Worm (Caenorhabditis elegans) whole organism, L2 larva: ENCODE data around the gene mam-4.

Experiments
- F13H6.1 ChIP-seq: sonication (generic microtip); optimal IDR thresholded peaks from 2 replicates; lab custom pipeline; 2016; ENCODE audit warnings: missing genetic modification characterization, missing compliant biosample characterization
- ZK546.5 ChIP-seq: sonication (generic microtip); optimal IDR thresholded peaks from 2 replicates; lab custom pipeline; 2017; ENCODE audit warnings: missing biosample characterization, missing genetic modification characterization
- blmp-1 ChIP-seq: sonication (generic microtip); optimal IDR thresholded peaks from 2 replicates; lab custom pipeline; 2017; ENCODE audit warnings: missing genetic modification characterization, mild to moderate bottlenecking, missing compliant biosample characterization, antibody characterized with exemption, moderate library complexity; ENCODE audit not compliant: insufficient read depth
- elt-3 ChIP-seq: sonication (generic microtip); optimal IDR thresholded peaks from 2 replicates; lab custom pipeline; 2017; ENCODE audit warnings: missing biosample characterization, missing genetic modification characterization
- mdl-1 ChIP-seq, 2 experiments: fragments of 150-350 bp in 1 of 2; sonication (generic microtip) in 1 of 2; optimal IDR thresholded peaks; 2 replicates each; lab custom pipeline; 2017; ENCODE audit warnings: missing biosample characterization in 2 of 2, missing genetic modification characterization in 2 of 2
- snpc-4 ChIP-seq: fragments of 150-350 bp; optimal IDR thresholded peaks from 2 replicates; lab custom pipeline; 2014; ENCODE audit warnings: missing biosample characterization, missing genetic modification characterization
- ztf-11 ChIP-seq: sonication (generic microtip); optimal IDR thresholded peaks from 2 replicates; lab custom pipeline; 2017; ENCODE audit warnings: missing biosample characterization, missing genetic modification characterization

DNA sequence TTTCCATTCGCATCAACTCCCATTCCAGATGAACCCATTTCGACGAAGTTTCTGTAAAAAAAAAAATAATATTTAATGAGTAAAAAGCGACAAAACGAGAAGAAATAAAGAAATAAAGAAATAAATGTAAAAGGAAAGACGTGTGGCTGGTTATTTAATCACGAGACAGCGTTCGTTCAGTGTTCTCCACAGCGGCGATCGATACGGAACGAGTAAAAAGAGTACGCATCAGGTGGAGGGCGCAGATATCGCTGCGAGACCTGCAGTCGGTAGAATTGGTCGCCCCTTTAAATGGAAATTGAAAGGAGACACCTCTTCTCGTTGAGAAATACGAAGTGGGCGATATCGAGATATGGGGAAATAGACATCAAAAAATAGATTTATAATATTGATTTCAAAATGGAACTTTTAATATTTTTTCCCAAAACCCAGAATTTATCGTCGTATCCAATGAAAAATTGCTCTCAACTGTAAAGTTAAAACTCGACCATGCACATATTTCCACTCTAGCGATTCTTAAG lies 19.2 kb upstream of the mam-4 start, which contains the start of gene pqn-70:
- peak; percentile 77 for TF ChIP-seq blmp-1 (tag; lab: Kevin White, UChicago)
- TF ChIP-seq mdl-1 (tag; optimal IDR thresholded peaks at IDR 0.05; lab: Kevin White, UChicago) = peak in 1 of 2 experiments; percentile 23
- no peak for TF ChIP-seq ztf-11 (tag; lab: Kevin White, UChicago)
- TF ChIP-seq F13H6.1 (tag; lab: Kevin White, UChicago) = peak; percentile 84
- TF ChIP-seq snpc-4 = peak; percentile 71
- no peak for TF ChIP-seq elt-3
- no peak for TF ChIP-seq ZK546.5 (tag; lab: Kevin White, UChicago)
